Worm (Caenorhabditis elegans) whole organism, L4/young adult: ENCODE results near the gene nhr-213.
"Not testable (repeated sequence)": the region's sequence is repeated elsewhere in the genome, so short reads cannot be mapped to it uniquely, and the experiment has no call there.

Experiments used
- W03F9.2 ChIP-seq: fragments of 150-350 bp; optimal IDR thresholded peaks from 2 replicates; lab custom pipeline; 2014; ENCODE audit warnings: missing biosample characterization, missing genetic modification characterization
- dao-5 ChIP-seq: sonication (generic microtip); optimal IDR thresholded peaks from 2 replicates; lab custom pipeline; 2016; ENCODE audit warnings: missing genotype, missing genetic modification characterization, moderate library complexity, missing compliant biosample characterization
- him-1 ChIP-seq: sonication (generic microtip); optimal IDR thresholded peaks from 2 replicates; lab custom pipeline; 2016; ENCODE audit warnings: missing genotype, missing genetic modification reagents, missing genetic modification characterization, missing compliant biosample characterization

Gene nhr-213

ce11 chrV:15896671-15897070, at the start of gene nhr-213:
TSS of gene nhr-213 (minus strand) at chrV:15896771.
- TF ChIP-seq him-1 (tag; lab: Kevin White, UChicago) (no peak), W03F9.2 (tag; lab: Kevin White, UChicago) (no peak), dao-5 (tag; lab: Kevin White, UChicago) (no peak)

ce11 chrV:15943125-15943524, 46.6 kb upstream of the nhr-213 start, which contains the start of gene srw-53:
TSS of gene srw-53 (plus strand) at chrV:15943425.
- TF ChIP-seq dao-5 (tag; lab: Kevin White, UChicago) (no peak), W03F9.2 (tag; lab: Kevin White, UChicago) (no peak), him-1 (tag; lab: Kevin White, UChicago) (no peak)

- TF ChIP-seq him-1 (tag; lab: Kevin White, UChicago), result no peak
- TF ChIP-seq W03F9.2 (tag; lab: Kevin White, UChicago), result no peak
- no peak for TF ChIP-seq dao-5 (tag; lab: Kevin White, UChicago)
Observed at ce11 chrV:15940254-15940653, 43.7 kb upstream of the nhr-213 start, which contains the start of gene srw-55. TSS of gene srw-55 (minus strand) at chrV:15940354.

DNA sequence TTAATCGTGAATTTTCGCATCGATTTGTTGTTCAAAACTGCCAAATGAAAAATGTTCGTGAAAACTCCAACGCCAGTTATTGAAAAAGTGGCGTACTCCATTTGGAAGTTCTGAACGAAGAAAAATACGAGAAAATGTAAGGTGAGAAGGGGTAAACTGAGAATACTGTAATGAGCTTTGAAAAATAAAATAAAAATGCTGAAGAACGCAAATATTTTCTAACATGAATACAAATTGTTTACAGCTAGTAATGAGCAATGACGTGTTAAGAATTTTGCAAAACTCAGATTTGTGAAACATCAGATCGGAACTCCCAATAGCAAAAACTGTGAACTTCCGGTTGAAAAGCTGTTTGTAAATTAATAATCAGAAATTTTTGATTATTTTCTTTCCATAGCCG, 35.8 kb upstream of the nhr-213 start, which contains the start of gene srw-26:
Gene srw-26 (minus strand): TSS at position 101 of the 400 bp plus-strand sequence.
- TF ChIP-seq him-1 (tag; lab: Kevin White, UChicago), result no peak
- no peak for TF ChIP-seq W03F9.2 (tag; lab: Kevin White, UChicago)
- no peak for TF ChIP-seq dao-5 (tag; lab: Kevin White, UChicago)

- TF ChIP-seq dao-5, W03F9.2, him-1 (tag; lab: Kevin White, UChicago): not testable (repeated sequence)
Observed at ce11 chrV:15929882-15930281, 33.3 kb upstream of the nhr-213 start, which contains the start of gene srbc-77. TSS of gene srbc-77 (plus strand) at chrV:15930182.

DNA sequence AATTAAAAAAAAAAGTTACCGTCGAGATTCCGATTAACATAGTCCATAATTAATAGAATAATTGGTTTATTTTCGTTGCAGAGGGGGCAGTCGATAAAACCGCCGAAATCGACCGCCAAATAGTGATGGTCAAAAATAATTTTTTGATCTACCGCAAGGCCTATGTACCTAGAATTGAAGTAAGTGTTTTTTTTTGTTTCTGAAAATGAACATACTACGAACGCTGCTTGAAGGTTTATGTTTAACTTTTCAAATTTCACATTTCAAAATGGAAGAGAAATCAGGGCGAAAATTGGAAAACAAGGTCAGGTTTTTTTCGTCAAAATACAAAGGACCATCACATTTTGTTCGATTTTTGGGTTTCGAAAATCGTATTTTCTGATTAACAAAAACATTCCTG, 31.8 kb upstream of the nhr-213 start, which contains the start of gene pzf-1:
Gene pzf-1 (minus strand): TSS at position 101 of the 400 bp plus-strand sequence.
- no peak for TF ChIP-seq him-1 (tag; lab: Kevin White, UChicago)
- no peak for TF ChIP-seq dao-5 (tag; lab: Kevin White, UChicago)
- no peak for TF ChIP-seq W03F9.2 (tag; lab: Kevin White, UChicago)

DNA sequence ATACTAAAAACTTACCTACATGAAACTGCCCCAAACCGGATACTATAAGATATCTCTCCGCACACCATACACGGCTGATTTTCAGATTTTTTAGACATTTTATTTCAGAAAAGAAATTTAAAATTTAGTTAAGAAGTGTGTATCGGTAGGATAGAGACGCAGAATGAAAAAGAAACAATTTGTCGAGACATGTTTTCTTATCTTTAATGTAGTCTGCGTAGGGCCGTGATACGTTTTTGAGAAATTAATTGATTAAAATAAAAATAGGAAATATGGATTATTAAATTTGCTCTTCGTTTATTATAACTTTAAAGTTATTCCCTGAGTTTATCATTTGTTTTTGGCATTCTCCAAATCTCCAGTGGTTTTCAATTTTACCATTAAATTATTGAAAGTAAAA, 27.7 kb upstream of the nhr-213 start, which contains the start of gene nhr-108:
Gene nhr-108 (minus strand): TSS at position 166 of the 400 bp plus-strand sequence.
- TF ChIP-seq him-1 (tag; lab: Kevin White, UChicago) (no peak), dao-5 (tag; lab: Kevin White, UChicago) (no peak), W03F9.2 (tag; lab: Kevin White, UChicago) (no peak)

DNA sequence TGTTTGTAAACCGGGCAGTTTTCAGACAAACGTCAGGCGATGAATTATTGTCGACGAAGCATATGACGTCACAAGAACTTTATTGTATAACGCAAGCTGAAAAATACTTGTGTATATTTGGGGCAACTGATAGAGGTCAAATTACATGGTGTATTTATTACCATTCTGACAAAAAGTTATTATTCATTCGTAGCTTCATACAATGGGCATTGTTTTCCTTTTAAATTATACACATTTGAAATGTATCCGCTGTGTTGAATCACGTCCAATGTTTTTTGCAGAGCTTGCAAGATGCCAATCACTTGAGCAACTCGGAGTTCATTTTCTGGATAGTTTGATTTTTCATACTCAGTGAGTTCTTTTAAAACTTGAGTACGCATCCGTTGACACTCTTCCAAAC, 26.4 kb upstream of the nhr-213 start, which contains the start of gene F35E8.13:
Gene F35E8.13 (plus strand): TSS at position 301 of the 400 bp plus-strand sequence.
- no peak for TF ChIP-seq W03F9.2 (tag; lab: Kevin White, UChicago)
- TF ChIP-seq him-1 (tag; lab: Kevin White, UChicago), result no peak
- no peak for TF ChIP-seq dao-5 (tag; lab: Kevin White, UChicago)

DNA sequence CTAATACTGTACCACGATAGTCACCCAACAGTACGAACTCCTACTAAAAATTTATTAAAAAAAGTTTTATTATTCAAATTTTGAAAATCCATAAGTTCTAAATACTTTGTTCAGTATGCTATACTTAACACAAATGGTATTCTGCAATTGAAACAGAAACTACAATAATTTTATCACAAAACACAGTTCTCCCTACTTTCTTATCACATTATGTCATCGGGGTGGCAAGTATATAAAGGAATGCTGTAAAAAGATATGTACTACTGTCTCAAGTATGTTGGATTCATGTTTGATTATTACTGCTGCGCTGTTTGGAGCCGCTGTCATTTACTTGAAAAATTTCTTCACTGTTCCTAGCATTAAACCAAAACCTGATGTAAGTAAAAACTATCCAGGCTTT, 24.5 kb upstream of the nhr-213 start, which contains the start of gene cdr-1:
Gene cdr-1 (plus strand): TSS at position 208 of the 400 bp plus-strand sequence.
- no peak for TF ChIP-seq him-1 (tag; lab: Kevin White, UChicago)

ce11 chrV:15920273-15920672, 23.7 kb upstream of the nhr-213 start, which contains the start of gene F35E8.10:
TSS of gene F35E8.10 (minus strand) at chrV:15920373.
- TF ChIP-seq him-1 (tag; lab: Kevin White, UChicago), result no peak
- no peak for TF ChIP-seq W03F9.2 (tag; lab: Kevin White, UChicago)
- no peak for TF ChIP-seq dao-5 (tag; lab: Kevin White, UChicago)

DNA sequence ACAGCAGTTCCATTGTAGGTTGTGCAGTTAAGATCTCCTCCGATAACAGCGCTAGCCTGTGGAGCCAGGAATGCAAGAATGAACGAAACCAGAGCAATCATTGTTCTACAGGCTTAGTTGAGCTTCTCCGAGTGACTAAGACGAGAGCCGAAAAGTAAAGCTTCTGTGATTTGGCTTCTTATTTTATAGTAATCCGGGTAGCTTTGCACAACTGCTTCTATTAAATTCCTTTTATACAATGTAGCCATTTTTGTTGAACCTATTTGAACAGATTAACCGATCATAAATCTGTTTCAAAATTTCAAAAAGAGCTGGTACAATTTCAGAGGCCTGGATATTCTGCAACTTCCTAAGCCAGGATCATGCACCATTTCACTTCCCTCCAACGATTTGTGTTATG, 20.9 kb upstream of the nhr-213 start, which contains the start of gene F35E8.9:
Gene F35E8.9 (minus strand): TSS at position 101 of the 400 bp plus-strand sequence.
- TF ChIP-seq W03F9.2 (tag; lab: Kevin White, UChicago) (no peak), dao-5 (tag; lab: Kevin White, UChicago) (no peak), him-1 (tag; lab: Kevin White, UChicago) (no peak)

- TF ChIP-seq dao-5 (tag; lab: Kevin White, UChicago), result no peak
- no peak for TF ChIP-seq W03F9.2 (tag; lab: Kevin White, UChicago)
- no peak for TF ChIP-seq him-1 (tag; lab: Kevin White, UChicago)
Observed at ce11 chrV:15915919-15916318, 19.3 kb upstream of the nhr-213 start, which contains the start of gene gst-38. TSS of gene gst-38 (minus strand) at chrV:15916070.

DNA sequence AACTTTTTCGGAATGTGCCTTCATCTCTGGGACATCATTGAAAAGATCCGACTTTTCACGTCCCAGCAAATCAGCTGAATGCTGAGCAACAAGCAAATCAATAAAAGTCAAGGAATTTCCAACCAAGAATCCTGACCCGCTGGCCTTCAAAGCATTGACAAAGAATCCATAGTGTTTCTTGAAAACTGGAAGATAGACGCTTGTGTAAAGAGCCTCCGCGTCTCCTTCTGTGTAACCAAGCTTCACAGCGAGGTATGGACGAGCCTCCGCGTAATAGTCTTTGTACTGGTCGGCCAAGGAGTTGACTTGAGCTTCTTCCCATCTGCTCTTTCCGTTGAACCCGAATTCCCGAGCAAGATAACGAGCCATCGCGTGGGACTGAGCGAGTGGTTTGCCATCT, 18.7 kb upstream of the nhr-213 start:
- TF ChIP-seq him-1 (tag; lab: Kevin White, UChicago) (no peak), W03F9.2 (tag; lab: Kevin White, UChicago) (no peak)

ce11 chrV:15914774-15915173, 18.2 kb upstream of the nhr-213 start:
- TF ChIP-seq him-1 (tag; lab: Kevin White, UChicago), result no peak
- no peak for TF ChIP-seq W03F9.2 (tag; lab: Kevin White, UChicago)
- TF ChIP-seq dao-5 (tag; lab: Kevin White, UChicago), result no peak
